Worm (Caenorhabditis elegans) whole organism, L2 larva: ENCODE measurements around the gene F25G6.8.

Experiments
- R02D3.7 ChIP-seq: fragments of 150-350 bp; optimal IDR thresholded peaks from 2 replicates; lab custom pipeline; 2014; ENCODE audit warnings: missing biosample characterization, missing genetic modification characterization
- alr-1 ChIP-seq: fragments of 150-350 bp; optimal IDR thresholded peaks from 2 replicates; lab custom pipeline; 2014; ENCODE audit warnings: missing biosample characterization, missing genetic modification characterization
- aly-2 ChIP-seq: fragments of 150-350 bp; optimal IDR thresholded peaks from 2 replicates; lab custom pipeline; 2014; ENCODE audit warnings: missing biosample characterization, missing genetic modification characterization
- ama-1 ChIP-seq: fragments of 150-350 bp; optimal IDR thresholded peaks from 2 replicates; lab custom pipeline; 2018; ENCODE audit warnings: inconsistent platforms
- ceh-82 ChIP-seq: fragments of 150-350 bp; optimal IDR thresholded peaks from 2 replicates; lab custom pipeline; 2014; ENCODE audit warnings: missing biosample characterization, missing genetic modification characterization
- dmd-4 ChIP-seq: sonication (generic microtip); optimal IDR thresholded peaks from 2 replicates; lab custom pipeline; 2017; ENCODE audit warnings: missing biosample characterization, missing genetic modification characterization
- lin-11 ChIP-seq: fragments of 150-350 bp; sonication (generic microtip); optimal IDR thresholded peaks from 2 replicates; lab custom pipeline; 2014; ENCODE audit warnings: missing biosample characterization, missing genetic modification characterization, inconsistent platforms, mixed read lengths
- lin-39 ChIP-seq: fragments of 150-350 bp; optimal IDR thresholded peaks from 2 replicates; lab custom pipeline; 2014; ENCODE audit warnings: missing biosample characterization, missing genetic modification reagents, missing genetic modification characterization
- mdl-1 ChIP-seq, 2 experiments: fragments of 150-350 bp in 1 of 2; sonication (generic microtip) in 1 of 2; optimal IDR thresholded peaks; 2 replicates each; lab custom pipeline; 2017; ENCODE audit warnings: missing biosample characterization in 2 of 2, missing genetic modification characterization in 2 of 2
- nhr-25 ChIP-seq: fragments of 150-350 bp; sonication (generic microtip); optimal IDR thresholded peaks from 3 replicates; lab custom pipeline; 2014; ENCODE audit warnings: missing biosample characterization, missing genetic modification characterization
- nhr-6 ChIP-seq: fragments of 150-350 bp; optimal IDR thresholded peaks from 2 replicates; lab custom pipeline; 2014; ENCODE audit warnings: missing biosample characterization, missing genetic modification characterization
- nhr-77 ChIP-seq: fragments of 150-350 bp; optimal IDR thresholded peaks from 2 replicates; lab custom pipeline; 2014; ENCODE audit warnings: missing biosample characterization, missing genetic modification characterization

- TF ChIP-seq nhr-25 (tag; lab: Kevin White, UChicago) (peak; percentile 84), ama-1 (lab: Kevin White, UChicago) (peak; percentile 64), aly-2 (tag; lab: Kevin White, UChicago) (no peak), ceh-82 (tag; lab: Kevin White, UChicago) (no peak), lin-11 (tag; lab: Kevin White, UChicago) (peak; percentile 91), dmd-4 (tag; lab: Kevin White, UChicago) (no peak), nhr-6 (peak; percentile 76), lin-39 (tag; lab: Kevin White, UChicago) (no peak), mdl-1 (tag; optimal IDR thresholded peaks at IDR 0.05; lab: Kevin White, UChicago) (peak; percentile 29 to 72), R02D3.7 (no peak), alr-1 (tag; lab: Kevin White, UChicago) (no peak), nhr-77 (tag; lab: Kevin White, UChicago) (no peak)
Measured at ce11 chrV:8606099-8606696, 41.2 kb upstream of the F25G6.8 start, which contains the start of gene vps-60.
